Fruit fly (Drosophila melanogaster) whole organism, embryonic: ENCODE results near the gene TbCMF46.

Experiments
- Adf1 ChIP-seq: fragments of 200-800 bp; sonication (Bioruptor generic); IDR thresholded peaks from 2 replicates; pipeline ENCODE4 v1.3.6; 2022; ENCODE audit warnings: missing biosample characterization, missing genetic modification characterization
- CG10979 ChIP-seq: fragments of 200-800 bp; sonication (Bioruptor generic); optimal IDR thresholded peaks from 2 replicates; lab custom pipeline; 2018; ENCODE audit warnings: missing biosample characterization, mild to moderate bottlenecking, missing genetic modification characterization, moderate library complexity
- CG11247 ChIP-seq: fragments of 200-800 bp; sonication (Bioruptor generic); IDR thresholded peaks from 2 replicates; pipeline ENCODE4 v1.3.6; 2022; ENCODE audit warnings: missing biosample characterization, missing genetic modification characterization
- CG15011 ChIP-seq: fragments of 200-800 bp; sonication (Bioruptor generic); optimal IDR thresholded peaks from 3 replicates; lab custom pipeline; 2018; ENCODE audit warnings: missing biosample characterization, mild to moderate bottlenecking, missing genetic modification characterization
- CG15073 ChIP-seq: fragments of 200-800 bp; sonication (Bioruptor generic); optimal IDR thresholded peaks from 2 replicates; lab custom pipeline; 2016; ENCODE audit warnings: missing biosample characterization, missing genetic modification characterization
- CG16813 ChIP-seq: fragments of 200-800 bp; sonication (Bioruptor generic); IDR thresholded peaks from 3 replicates; pipeline ENCODE4 v1.3.6; 2022; ENCODE audit warnings: missing biosample characterization, missing genetic modification characterization; ENCODE audit not compliant: partially characterized antibody
- CG17802 ChIP-seq: fragments of 200-800 bp; sonication (Bioruptor generic); optimal IDR thresholded peaks from 2 replicates; lab custom pipeline; 2018; ENCODE audit warnings: missing biosample characterization, mild to moderate bottlenecking, missing genetic modification characterization, moderate library complexity
- CG17912 ChIP-seq: fragments of 200-800 bp; sonication (Bioruptor generic); optimal IDR thresholded peaks from 2 replicates; lab custom pipeline; 2018; ENCODE audit warnings: missing biosample characterization, mild to moderate bottlenecking, missing genetic modification characterization
- CG18476 ChIP-seq: fragments of 200-800 bp; sonication (Bioruptor generic); optimal IDR thresholded peaks from 2 replicates; lab custom pipeline; 2016; ENCODE audit warnings: missing biosample characterization, mild to moderate bottlenecking, missing genetic modification characterization
- CG3065 ChIP-seq: fragments of 200-800 bp; sonication (Bioruptor generic); optimal IDR thresholded peaks from 2 replicates; lab custom pipeline; 2016; ENCODE audit warnings: missing biosample characterization, missing genetic modification characterization
- CG32532 ChIP-seq: fragments of 200-800 bp; sonication (Bioruptor generic); IDR thresholded peaks from 2 replicates; pipeline ENCODE4 v1.3.6; 2022; ENCODE audit warnings: missing biosample characterization, missing genetic modification characterization
- CG32767 ChIP-seq: fragments of 200-800 bp; sonication (Bioruptor generic); IDR thresholded peaks from 2 replicates; pipeline ENCODE4 v1.3.6; 2022; ENCODE audit warnings: missing biosample characterization, missing genetic modification characterization
- CG33557 ChIP-seq: fragments of 200-800 bp; sonication (Bioruptor generic); optimal IDR thresholded peaks from 2 replicates; lab custom pipeline; 2019; ENCODE audit warnings: missing biosample characterization, mild to moderate bottlenecking, missing genetic modification characterization, moderate library complexity
- CG34376 ChIP-seq: fragments of 200-800 bp; sonication (Bioruptor generic); optimal IDR thresholded peaks from 2 replicates; lab custom pipeline; 2018; ENCODE audit warnings: missing biosample characterization, mild to moderate bottlenecking, missing genetic modification characterization
- CG4707 ChIP-seq: fragments of 200-800 bp; sonication (Bioruptor generic); optimal IDR thresholded peaks from 2 replicates; lab custom pipeline; 2018; ENCODE audit warnings: missing biosample characterization, mild to moderate bottlenecking, missing genetic modification characterization, moderate library complexity
- CG4730 ChIP-seq: fragments of 200-800 bp; sonication (Bioruptor generic); IDR thresholded peaks from 2 replicates; pipeline ENCODE4 v1.3.6; 2022; ENCODE audit warnings: missing biosample characterization, missing genetic modification characterization
- CG6791 ChIP-seq: fragments of 200-800 bp; sonication (Bioruptor generic); IDR thresholded peaks from 3 replicates; pipeline ENCODE4 v1.3.6; 2022; ENCODE audit warnings: missing biosample characterization, missing genetic modification characterization; ENCODE audit not compliant: partially characterized antibody
- CG8388 ChIP-seq: fragments of 200-800 bp; sonication (Bioruptor generic); optimal IDR thresholded peaks from 2 replicates; lab custom pipeline; 2019; ENCODE audit warnings: missing biosample characterization, mild to moderate bottlenecking, missing genetic modification characterization, moderate library complexity
- CG9727 ChIP-seq: fragments of 200-800 bp; sonication (Bioruptor generic); optimal IDR thresholded peaks from 3 replicates; lab custom pipeline; 2017; ENCODE audit warnings: missing biosample characterization, mild to moderate bottlenecking, missing genetic modification characterization
- Deaf1 ChIP-seq: fragments of 200-800 bp; optimal IDR thresholded peaks from 3 replicates; lab custom pipeline; 2019; ENCODE audit warnings: missing biosample characterization, mild to moderate bottlenecking, missing genetic modification characterization, moderate library complexity
- Hmx ChIP-seq: fragments of 200-800 bp; sonication (Bioruptor generic); optimal IDR thresholded peaks from 2 replicates; lab custom pipeline; 2016; ENCODE audit warnings: missing biosample characterization, missing genetic modification characterization
- Hr3 ChIP-seq: fragments of 200-800 bp; sonication (Bioruptor generic); optimal IDR thresholded peaks from 3 replicates; lab custom pipeline; 2016; ENCODE audit warnings: missing biosample characterization, missing genetic modification characterization
- Lhr ChIP-seq: fragments of 200-800 bp; sonication (Bioruptor generic); optimal IDR thresholded peaks from 3 replicates; lab custom pipeline; 2017; ENCODE audit warnings: mild to moderate bottlenecking, missing biosample characterization, missing genetic modification reagents, missing genetic modification characterization
- Mad ChIP-seq: fragments of 200-800 bp; sonication (Bioruptor generic); optimal IDR thresholded peaks from 2 replicates; lab custom pipeline; 2016; ENCODE audit warnings: missing biosample characterization, missing genetic modification characterization
- Mes4 ChIP-seq: fragments of 200-800 bp; sonication (Bioruptor generic); optimal IDR thresholded peaks from 2 replicates; lab custom pipeline; 2016; ENCODE audit warnings: missing biosample characterization, missing genetic modification characterization
- Neu2 ChIP-seq: fragments of 200-800 bp; sonication (Bioruptor generic); optimal IDR thresholded peaks from 3 replicates; lab custom pipeline; 2016; ENCODE audit warnings: missing biosample characterization, missing genetic modification characterization, borderline replicate concordance
- Optix ChIP-seq: fragments of 200-800 bp; sonication (Bioruptor generic); IDR thresholded peaks from 3 replicates; pipeline ENCODE4 v1.3.6; 2022; ENCODE audit warnings: missing biosample characterization, missing genetic modification characterization
- Ptx1 ChIP-seq: fragments of 200-800 bp; sonication (Bioruptor generic); IDR thresholded peaks from 2 replicates; pipeline ENCODE4 v1.3.6; 2022; ENCODE audit warnings: missing biosample characterization, missing genetic modification characterization
- Ravus ChIP-seq: fragments of 200-800 bp; sonication (Bioruptor generic); IDR thresholded peaks from 2 replicates; pipeline ENCODE4 v1.3.6; 2022; ENCODE audit warnings: missing biosample characterization, missing genetic modification characterization
- Vsx1 ChIP-seq: fragments of 200-800 bp; sonication (Bioruptor generic); optimal IDR thresholded peaks from 2 replicates; lab custom pipeline; 2017; ENCODE audit warnings: missing biosample characterization, mild to moderate bottlenecking, missing genetic modification characterization, missing genetic modification reagents
- abd-A ChIP-seq: fragments of 200-800 bp; sonication (Bioruptor generic); optimal IDR thresholded peaks from 3 replicates; lab custom pipeline; 2019; ENCODE audit warnings: missing biosample characterization, mild to moderate bottlenecking, missing genetic modification characterization, moderate library complexity
- aop ChIP-seq: fragments of 200-800 bp; sonication (Bioruptor generic); IDR thresholded peaks from 2 replicates; pipeline ENCODE4 v1.3.6; 2022; ENCODE audit warnings: missing biosample characterization, missing genetic modification characterization
- ase ChIP-seq: fragments of 200-800 bp; sonication (Bioruptor generic); IDR thresholded peaks from 3 replicates; pipeline ENCODE4 v1.3.6; 2022; ENCODE audit warnings: missing biosample characterization, missing genetic modification characterization
- ci ChIP-seq: fragments of 200-800 bp; sonication (Bioruptor generic); IDR thresholded peaks from 3 replicates; pipeline ENCODE4 v1.3.6; 2022; ENCODE audit warnings: missing biosample characterization, missing genetic modification characterization
- dimm ChIP-seq: fragments of 200-800 bp; sonication (Bioruptor generic); IDR thresholded peaks from 2 replicates; pipeline ENCODE4 v1.3.6; 2022; ENCODE audit warnings: missing biosample characterization, missing genetic modification characterization
- dm ChIP-seq: fragments of 200-800 bp; sonication (Bioruptor generic); optimal IDR thresholded peaks from 3 replicates; lab custom pipeline; 2016; ENCODE audit warnings: missing biosample characterization, missing genetic modification characterization
- esg ChIP-seq: fragments of 200-800 bp; sonication (Bioruptor generic); conservative IDR thresholded peaks from 2 replicates; pipeline ENCODE4 v1.3.6; 2022; ENCODE audit warnings: missing biosample characterization, missing genetic modification characterization
- ewg ChIP-seq: fragments of 200-800 bp; sonication (Bioruptor generic); optimal IDR thresholded peaks from 3 replicates; lab custom pipeline; 2017; ENCODE audit warnings: mild to moderate bottlenecking, missing biosample characterization, missing genetic modification reagents, missing genetic modification characterization
- gfzf ChIP-seq: fragments of 200-800 bp; sonication (Bioruptor generic); optimal IDR thresholded peaks from 2 replicates; lab custom pipeline; 2016; ENCODE audit warnings: missing biosample characterization, mild to moderate bottlenecking, missing genetic modification characterization, moderate library complexity
- grn ChIP-seq: fragments of 200-800 bp; sonication (Bioruptor generic); optimal IDR thresholded peaks from 3 replicates; lab custom pipeline; 2017; ENCODE audit warnings: missing biosample characterization, missing genetic modification characterization
- insv ChIP-seq, 2 experiments: fragments of 200-800 bp; sonication (Bioruptor generic); optimal IDR thresholded peaks; 3 replicates each; lab custom pipeline; 2016 to 2018; ENCODE audit warnings: missing biosample characterization in 2 of 2, missing genetic modification characterization in 2 of 2
- nom ChIP-seq: fragments of 200-800 bp; sonication (Bioruptor generic); optimal IDR thresholded peaks from 2 replicates; lab custom pipeline; 2017; ENCODE audit warnings: missing biosample characterization, missing genetic modification characterization, mild to moderate bottlenecking, moderate library complexity, missing genetic modification reagents
- pfk ChIP-seq: fragments of 200-800 bp; sonication (Bioruptor generic); optimal IDR thresholded peaks from 2 replicates; lab custom pipeline; 2018; ENCODE audit warnings: missing biosample characterization, mild to moderate bottlenecking, missing genetic modification characterization, moderate library complexity
- pros ChIP-seq: fragments of 200-800 bp; sonication (Bioruptor generic); optimal IDR thresholded peaks from 3 replicates; lab custom pipeline; 2019; ENCODE audit warnings: missing biosample characterization, mild to moderate bottlenecking, missing genetic modification characterization, moderate library complexity
- run ChIP-seq: fragments of 200-800 bp; sonication (Bioruptor generic); optimal IDR thresholded peaks from 3 replicates; lab custom pipeline; 2018; ENCODE audit warnings: missing biosample characterization, mild to moderate bottlenecking, missing genetic modification characterization
- sc ChIP-seq, 3 experiments: fragments of >200 bp in 2 of 3; fragments of 200-800 bp in 1 of 3; sonication (Bioruptor generic) in 1 of 3; optimal IDR thresholded peaks; 2 replicates in 2 of 3; 3 replicates in 1 of 3; lab custom pipeline; 2017; ENCODE audit warnings: mild to moderate bottlenecking in 1 of 3, missing biosample characterization in 1 of 3, missing genetic modification characterization in 1 of 3, missing genetic modification reagents in 1 of 3
- sna ChIP-seq: fragments of 200-800 bp; sonication (Bioruptor generic); IDR thresholded peaks from 2 replicates; pipeline ENCODE4 v1.3.6; 2022; ENCODE audit warnings: missing biosample characterization, missing genetic modification characterization; ENCODE audit not compliant: partially characterized antibody
- so ChIP-seq: fragments of 200-800 bp; sonication (Bioruptor generic); IDR thresholded peaks from 3 replicates; pipeline ENCODE4 v1.3.6; 2022; ENCODE audit warnings: missing biosample characterization, missing genetic modification characterization
- zfh2 ChIP-seq: fragments of 200-800 bp; sonication (Bioruptor generic); optimal IDR thresholded peaks from 2 replicates; lab custom pipeline; 2016; ENCODE audit warnings: missing biosample characterization, missing genetic modification characterization

The TbCMF46 gene

DNA sequence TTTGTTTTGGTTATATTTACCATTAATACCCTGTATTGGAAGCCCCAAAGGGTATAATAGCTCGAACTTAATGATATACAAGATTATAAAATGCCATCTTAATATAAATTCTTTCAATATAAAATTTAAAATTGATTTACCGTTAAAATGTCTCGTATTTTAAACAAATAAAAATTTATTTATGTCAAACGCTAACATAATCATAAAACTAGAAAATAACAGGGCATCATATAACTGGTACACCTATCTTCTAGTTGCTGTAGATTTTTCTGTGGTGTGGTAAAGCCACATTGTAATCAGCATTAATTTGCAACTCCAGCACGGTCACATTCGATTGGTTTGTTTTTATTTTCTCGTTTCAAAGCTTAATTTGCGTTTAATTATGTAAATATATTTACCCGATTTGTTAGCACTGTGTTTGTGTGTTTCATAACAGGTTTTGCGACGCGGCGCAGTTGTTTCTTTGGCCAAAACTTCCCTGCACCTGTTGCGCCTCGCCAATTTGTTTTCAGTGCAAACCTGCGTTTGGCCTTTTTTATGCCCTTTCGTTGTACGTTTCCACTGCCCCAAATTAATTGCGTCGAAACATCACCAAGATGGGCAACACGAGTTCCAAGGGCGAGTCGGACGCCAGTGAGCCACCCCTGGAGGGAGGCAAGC is 32.5 kb upstream of the TbCMF46 start, which contains the start of the genes CG4658 and CG5846 (continued):
- no peak for TF ChIP-seq pfk (GFP tag; lab: Kevin White, UChicago)
- TF ChIP-seq run (tag; lab: Kevin White, UChicago) = peak; percentile 95
- TF ChIP-seq Hr3 (GFP tag; lab: Kevin White, UChicago) = peak; percentile 96
- TF ChIP-seq zfh2 = peak; percentile 54
- peak; percentile 92 for TF ChIP-seq ci (GFP tag; lab: Robert Waterston, UW)
- TF ChIP-seq CG9727 = peak; percentile 95
- TF ChIP-seq CG34376 = peak; percentile 70
- TF ChIP-seq aop = peak; percentile 55; the same call in 1 of the 2 replicates
- peak in 1 of 2 experiments; percentile 39 for TF ChIP-seq insv (GFP tag; optimal IDR thresholded peaks at IDR 0.05; lab: Kevin White, UChicago)
- peak; percentile 70 for TF ChIP-seq nom
- peak; percentile 83 for TF ChIP-seq CG33557 (GFP tag; lab: Kevin White, UChicago)
- TF ChIP-seq sc (optimal IDR thresholded peaks at IDR 0.05; lab: Kevin White, UChicago) = no peak
- peak; percentile 82 for TF ChIP-seq sc (GFP tag; optimal IDR thresholded peaks at IDR 0.05; lab: Kevin White, UChicago)
- TF ChIP-seq abd-A (tag; lab: Kevin White, UChicago) = no peak
- TF ChIP-seq CG18476 (GFP tag; lab: Kevin White, UChicago) = peak; percentile 90
- TF ChIP-seq Deaf1 (tag; lab: Kevin White, UChicago) = peak; percentile 79
- TF ChIP-seq ewg (GFP tag; lab: Kevin White, UChicago) = peak; percentile 76
- peak; percentile 93 for TF ChIP-seq esg
- TF ChIP-seq CG6791 = no peak
- TF ChIP-seq CG11247 (GFP tag; lab: Robert Waterston, UW) = peak; percentile 88
- TF ChIP-seq CG17912 (GFP tag; lab: Kevin White, UChicago) = peak; percentile 9
- peak; percentile 77 for TF ChIP-seq CG15073 (GFP tag; lab: Kevin White, UChicago)
- TF ChIP-seq CG17802 (tag; lab: Kevin White, UChicago) = peak; percentile 64
- peak; percentile 96 for TF ChIP-seq CG32767 (GFP tag; lab: Robert Waterston, UW)
- TF ChIP-seq CG8388 (GFP tag; lab: Kevin White, UChicago) = peak; percentile 96
- peak; percentile 64 for TF ChIP-seq CG4707
- peak; percentile 83 for TF ChIP-seq Vsx1 (GFP tag; lab: Kevin White, UChicago)
- TF ChIP-seq Adf1 (GFP tag; lab: Robert Waterston, UW) = peak; percentile 77
- TF ChIP-seq Ravus = peak; percentile 85
- TF ChIP-seq dimm (GFP tag; lab: Robert Waterston, UW) = peak; percentile 76
- TF ChIP-seq CG32532 = peak; percentile 95
- TF ChIP-seq grn (GFP tag; lab: Kevin White, UChicago) = no peak
- TF ChIP-seq CG15011 (GFP tag; lab: Kevin White, UChicago) = peak; percentile 86
- TF ChIP-seq gfzf (GFP tag; lab: Kevin White, UChicago) = peak; percentile 81
- peak; percentile 80 for TF ChIP-seq Lhr (GFP tag; lab: Kevin White, UChicago)
- peak; percentile 73 for TF ChIP-seq Hmx (GFP tag; lab: Kevin White, UChicago)
- no peak for TF ChIP-seq pros (GFP tag; lab: Kevin White, UChicago)
- TF ChIP-seq dm (GFP tag; lab: Kevin White, UChicago) = peak; percentile 48
- TF ChIP-seq Mes4 (GFP tag; lab: Kevin White, UChicago) = peak; percentile 80
- TF ChIP-seq Neu2 = no peak
- no peak for TF ChIP-seq Optix
- TF ChIP-seq Mad (GFP tag; lab: Kevin White, UChicago) = peak; percentile 85
- peak; percentile 96 for TF ChIP-seq CG10979
- TF ChIP-seq Ptx1 (GFP tag; lab: Robert Waterston, UW) = peak; percentile 98
- peak; percentile 93; the same call in 2 of the 3 replicates for TF ChIP-seq so (GFP tag; lab: Robert Waterston, UW)
- TF ChIP-seq CG16813 (GFP tag; lab: Robert Waterston, UW) = no peak
- peak; percentile 92 for TF ChIP-seq CG4730 (GFP tag; lab: Robert Waterston, UW)
- TF ChIP-seq CG3065 (GFP tag; lab: Kevin White, UChicago) = peak; percentile 89
- TF ChIP-seq ase (GFP tag; lab: Robert Waterston, UW) = peak; percentile 92
- TF ChIP-seq sna (GFP tag; lab: Robert Waterston, UW) = no peak
